Fruit fly (Drosophila melanogaster) whole organism, embryonic: ENCODE data around the gene TyrRS.
A peak's percentile ranks its signal among the peaks of the same experiment; 100 is the strongest.

Source experiments
- Bdp1 ChIP-seq: fragments of 200-800 bp; sonication (Bioruptor generic); optimal IDR thresholded peaks from 3 replicates; lab custom pipeline; 2016; ENCODE audit warnings: missing biosample characterization, missing genetic modification characterization
- CG10267 ChIP-seq: fragments of 200-800 bp; sonication (Bioruptor generic); optimal IDR thresholded peaks from 2 replicates; lab custom pipeline; 2018; ENCODE audit warnings: missing biosample characterization, mild to moderate bottlenecking, missing genetic modification characterization, moderate library complexity
- CG10654 ChIP-seq: fragments of 200-800 bp; sonication (Bioruptor generic); optimal IDR thresholded peaks from 2 replicates; lab custom pipeline; 2016; ENCODE audit warnings: missing biosample characterization, missing genetic modification characterization
- CG11093 ChIP-seq: fragments of 200-800 bp; sonication (Bioruptor generic); IDR thresholded peaks from 3 replicates; pipeline ENCODE4 v1.3.6; 2022; ENCODE audit warnings: missing biosample characterization, missing genetic modification characterization
- CG11247 ChIP-seq: fragments of 200-800 bp; sonication (Bioruptor generic); IDR thresholded peaks from 2 replicates; pipeline ENCODE4 v1.3.6; 2022; ENCODE audit warnings: missing biosample characterization, missing genetic modification characterization
- CG15073 ChIP-seq: fragments of 200-800 bp; sonication (Bioruptor generic); optimal IDR thresholded peaks from 2 replicates; lab custom pipeline; 2016; ENCODE audit warnings: missing biosample characterization, missing genetic modification characterization
- CG1529 ChIP-seq: fragments of 200-800 bp; sonication (Bioruptor generic); optimal IDR thresholded peaks from 3 replicates; lab custom pipeline; 2018; ENCODE audit warnings: missing biosample characterization, missing genetic modification characterization
- CG15601 ChIP-seq: fragments of 200-800 bp; sonication (Bioruptor generic); optimal IDR thresholded peaks from 3 replicates; lab custom pipeline; 2019; ENCODE audit warnings: missing biosample characterization, mild to moderate bottlenecking, missing genetic modification characterization, moderate library complexity
- CG15696 ChIP-seq: fragments of 200-800 bp; sonication (Bioruptor generic); optimal IDR thresholded peaks from 2 replicates; lab custom pipeline; 2019; ENCODE audit warnings: missing biosample characterization, mild to moderate bottlenecking, missing genetic modification characterization, moderate library complexity
- CG18262 ChIP-seq: fragments of 200-800 bp; optimal IDR thresholded peaks from 3 replicates; lab custom pipeline; 2019; ENCODE audit warnings: missing biosample characterization, mild to moderate bottlenecking, missing genetic modification characterization, moderate library complexity
- CG18476 ChIP-seq: fragments of 200-800 bp; sonication (Bioruptor generic); optimal IDR thresholded peaks from 2 replicates; lab custom pipeline; 2016; ENCODE audit warnings: missing biosample characterization, mild to moderate bottlenecking, missing genetic modification characterization
- CG30431 ChIP-seq: fragments of 200-800 bp; sonication (Bioruptor generic); optimal IDR thresholded peaks from 2 replicates; lab custom pipeline; 2017; ENCODE audit warnings: missing biosample characterization, missing genetic modification characterization
- CG34422 ChIP-seq: fragments of 200-800 bp; sonication (Bioruptor generic); IDR thresholded peaks from 3 replicates; pipeline ENCODE4 v1.3.6; 2022; ENCODE audit warnings: missing biosample characterization, missing genetic modification characterization
- CG7271 ChIP-seq: fragments of 200-800 bp; sonication (Bioruptor generic); optimal IDR thresholded peaks from 2 replicates; lab custom pipeline; 2018; ENCODE audit warnings: missing biosample characterization, mild to moderate bottlenecking, missing genetic modification characterization, moderate library complexity
- CG7372 ChIP-seq: fragments of 200-800 bp; sonication (Bioruptor generic); IDR thresholded peaks from 2 replicates; pipeline ENCODE4 v1.3.6; 2022; ENCODE audit warnings: missing biosample characterization, missing genetic modification characterization
- CG7786 ChIP-seq: fragments of 200-800 bp; sonication (Bioruptor generic); optimal IDR thresholded peaks from 2 replicates; lab custom pipeline; 2016; ENCODE audit warnings: missing biosample characterization, missing genetic modification characterization
- CG8089 ChIP-seq: fragments of 200-800 bp; sonication (Bioruptor generic); optimal IDR thresholded peaks from 3 replicates; lab custom pipeline; 2016; ENCODE audit warnings: missing biosample characterization, missing genetic modification characterization
- CG8924 ChIP-seq: fragments of 200-800 bp; optimal IDR thresholded peaks from 3 replicates; lab custom pipeline; 2019; ENCODE audit warnings: missing biosample characterization, mild to moderate bottlenecking, missing genetic modification characterization, moderate library complexity
- CG8944 ChIP-seq: fragments of 200-800 bp; sonication (Bioruptor generic); optimal IDR thresholded peaks from 3 replicates; lab custom pipeline; 2016; ENCODE audit warnings: missing biosample characterization, missing genetic modification characterization
- CG9609 ChIP-seq: fragments of 200-800 bp; sonication (Bioruptor generic); optimal IDR thresholded peaks from 3 replicates; lab custom pipeline; 2016; ENCODE audit warnings: missing biosample characterization, missing genetic modification characterization
- CG9876 ChIP-seq: fragments of 200-800 bp; sonication (Bioruptor generic); optimal IDR thresholded peaks from 2 replicates; lab custom pipeline; 2016; ENCODE audit warnings: missing biosample characterization, missing genetic modification characterization
- Fer1 ChIP-seq: fragments of 200-800 bp; sonication (Bioruptor generic); optimal IDR thresholded peaks from 2 replicates; lab custom pipeline; 2017; ENCODE audit warnings: missing biosample characterization, mild to moderate bottlenecking, missing genetic modification characterization
- HLH4C ChIP-seq: fragments of 200-800 bp; sonication (Bioruptor generic); IDR thresholded peaks from 3 replicates; pipeline ENCODE4 v1.3.6; 2022; ENCODE audit warnings: missing biosample characterization, missing genetic modification characterization; ENCODE audit not compliant: partially characterized antibody
- Hr39 ChIP-seq: fragments of >200 bp; optimal IDR thresholded peaks from 2 replicates; lab custom pipeline; 2017
- Jarid2 ChIP-seq: fragments of 200-800 bp; sonication (Bioruptor generic); optimal IDR thresholded peaks from 3 replicates; lab custom pipeline; 2017; ENCODE audit warnings: mild to moderate bottlenecking, missing biosample characterization, missing genetic modification reagents, missing genetic modification characterization
- NC2β ChIP-seq: fragments of 200-800 bp; sonication (Bioruptor generic); optimal IDR thresholded peaks from 2 replicates; lab custom pipeline; 2016; ENCODE audit warnings: missing biosample characterization, missing genetic modification characterization
- Side ChIP-seq: fragments of 200-800 bp; sonication (Bioruptor generic); optimal IDR thresholded peaks from 2 replicates; lab custom pipeline; 2016; ENCODE audit warnings: missing biosample characterization, missing genetic modification characterization
- Stat92E ChIP-seq, 3 experiments: fragments of >200 bp in 2 of 3; fragments of 200-800 bp in 1 of 3; sonication (Bioruptor generic) in 1 of 3; optimal IDR thresholded peaks; 2 replicates each; lab custom pipeline; 2017 to 2019; ENCODE audit warnings: missing biosample characterization in 3 of 3, missing genetic modification characterization in 3 of 3, mild to moderate bottlenecking in 1 of 3, moderate library complexity in 1 of 3
- ase ChIP-seq: fragments of 200-800 bp; sonication (Bioruptor generic); IDR thresholded peaks from 3 replicates; pipeline ENCODE4 v1.3.6; 2022; ENCODE audit warnings: missing biosample characterization, missing genetic modification characterization
- az2 ChIP-seq: fragments of 200-800 bp; sonication (Bioruptor generic); optimal IDR thresholded peaks from 3 replicates; lab custom pipeline; 2016; ENCODE audit warnings: missing biosample characterization, missing genetic modification characterization
- bsh ChIP-seq, 2 experiments: fragments of 200-800 bp; sonication (Bioruptor generic); optimal IDR thresholded peaks; 2 replicates each; lab custom pipeline; 2017 to 2018; ENCODE audit warnings: mild to moderate bottlenecking in 2 of 2, missing biosample characterization in 2 of 2, missing genetic modification characterization in 2 of 2, moderate library complexity in 1 of 2
- cas ChIP-seq: fragments of 200-800 bp; sonication (Bioruptor generic); IDR thresholded peaks from 2 replicates; pipeline ENCODE4 v1.3.6; 2022; ENCODE audit warnings: missing biosample characterization, missing genetic modification characterization
- cg ChIP-seq: fragments of 200-800 bp; sonication (Bioruptor generic); optimal IDR thresholded peaks from 3 replicates; lab custom pipeline; 2019; ENCODE audit warnings: missing biosample characterization, mild to moderate bottlenecking, missing genetic modification characterization, moderate library complexity
- disco-r ChIP-seq: fragments of 200-800 bp; sonication (Bioruptor generic); optimal IDR thresholded peaks from 2 replicates; lab custom pipeline; 2016; ENCODE audit warnings: missing biosample characterization, missing genetic modification characterization
- dm ChIP-seq: fragments of 200-800 bp; sonication (Bioruptor generic); optimal IDR thresholded peaks from 3 replicates; lab custom pipeline; 2016; ENCODE audit warnings: missing biosample characterization, missing genetic modification characterization
- fru ChIP-seq: fragments of >200 bp; optimal IDR thresholded peaks from 2 replicates; lab custom pipeline; 2017
- fu2 ChIP-seq: fragments of 200-800 bp; sonication (Bioruptor generic); optimal IDR thresholded peaks from 2 replicates; lab custom pipeline; 2016; ENCODE audit warnings: missing biosample characterization, missing genetic modification characterization
- gem ChIP-seq: fragments of 200-800 bp; sonication (Bioruptor generic); optimal IDR thresholded peaks from 2 replicates; lab custom pipeline; 2019; ENCODE audit warnings: missing biosample characterization, mild to moderate bottlenecking, missing genetic modification characterization, moderate library complexity
- jumu ChIP-seq: fragments of 200-800 bp; sonication (Bioruptor generic); optimal IDR thresholded peaks from 3 replicates; lab custom pipeline; 2016; ENCODE audit warnings: missing biosample characterization, missing genetic modification characterization
- knrl ChIP-seq: fragments of 200-800 bp; sonication (Bioruptor generic); IDR thresholded peaks from 3 replicates; pipeline ENCODE4 v1.3.6; 2022; ENCODE audit warnings: missing biosample characterization, missing genetic modification characterization; ENCODE audit not compliant: partially characterized antibody
- lbe ChIP-seq: fragments of 200-800 bp; sonication (Bioruptor generic); optimal IDR thresholded peaks from 2 replicates; lab custom pipeline; 2016; ENCODE audit warnings: missing biosample characterization, mild to moderate bottlenecking, missing genetic modification characterization
- nerfin-2 ChIP-seq: fragments of 200-800 bp; sonication (Bioruptor generic); IDR thresholded peaks from 2 replicates; pipeline ENCODE4 v1.3.6; 2022; ENCODE audit warnings: missing biosample characterization, missing genetic modification characterization; ENCODE audit not compliant: partially characterized antibody
- org-1 ChIP-seq: fragments of 200-800 bp; sonication (Bioruptor generic); optimal IDR thresholded peaks from 2 replicates; lab custom pipeline; 2017; ENCODE audit warnings: missing biosample characterization, missing genetic modification characterization
- prd ChIP-seq, 3 experiments: fragments of >200 bp in 2 of 3; fragments of 200-800 bp in 1 of 3; sonication (Bioruptor generic) in 1 of 3; optimal IDR thresholded peaks in 2 of 3; IDR thresholded peaks in 1 of 3; 2 replicates in 2 of 3; 3 replicates in 1 of 3; pipeline versions ENCODE4 v1.3.6 to Lab custom; 2017 to 2022; ENCODE audit warnings: missing biosample characterization in 1 of 3, missing genetic modification characterization in 1 of 3
- rib ChIP-seq: fragments of 200-800 bp; sonication (Bioruptor generic); IDR thresholded peaks from 2 replicates; pipeline ENCODE4 v1.3.6; 2022; ENCODE audit warnings: missing biosample characterization, missing genetic modification characterization
- scrt ChIP-seq: fragments of 200-800 bp; sonication (Bioruptor generic); optimal IDR thresholded peaks from 2 replicates; lab custom pipeline; 2018; ENCODE audit warnings: missing biosample characterization, mild to moderate bottlenecking, missing genetic modification characterization, moderate library complexity
- tap ChIP-seq: fragments of 200-800 bp; optimal IDR thresholded peaks from 3 replicates; lab custom pipeline; 2019; ENCODE audit warnings: missing biosample characterization, mild to moderate bottlenecking, missing genetic modification characterization, moderate library complexity
- yki ChIP-seq: fragments of >200 bp; optimal IDR thresholded peaks from 3 replicates; lab custom pipeline; 2018
- z ChIP-seq: fragments of 200-800 bp; sonication (Bioruptor generic); IDR thresholded peaks from 3 replicates; pipeline ENCODE4 v1.3.6; 2022; ENCODE audit warnings: missing biosample characterization, missing genetic modification characterization

Gene TyrRS

DNA sequence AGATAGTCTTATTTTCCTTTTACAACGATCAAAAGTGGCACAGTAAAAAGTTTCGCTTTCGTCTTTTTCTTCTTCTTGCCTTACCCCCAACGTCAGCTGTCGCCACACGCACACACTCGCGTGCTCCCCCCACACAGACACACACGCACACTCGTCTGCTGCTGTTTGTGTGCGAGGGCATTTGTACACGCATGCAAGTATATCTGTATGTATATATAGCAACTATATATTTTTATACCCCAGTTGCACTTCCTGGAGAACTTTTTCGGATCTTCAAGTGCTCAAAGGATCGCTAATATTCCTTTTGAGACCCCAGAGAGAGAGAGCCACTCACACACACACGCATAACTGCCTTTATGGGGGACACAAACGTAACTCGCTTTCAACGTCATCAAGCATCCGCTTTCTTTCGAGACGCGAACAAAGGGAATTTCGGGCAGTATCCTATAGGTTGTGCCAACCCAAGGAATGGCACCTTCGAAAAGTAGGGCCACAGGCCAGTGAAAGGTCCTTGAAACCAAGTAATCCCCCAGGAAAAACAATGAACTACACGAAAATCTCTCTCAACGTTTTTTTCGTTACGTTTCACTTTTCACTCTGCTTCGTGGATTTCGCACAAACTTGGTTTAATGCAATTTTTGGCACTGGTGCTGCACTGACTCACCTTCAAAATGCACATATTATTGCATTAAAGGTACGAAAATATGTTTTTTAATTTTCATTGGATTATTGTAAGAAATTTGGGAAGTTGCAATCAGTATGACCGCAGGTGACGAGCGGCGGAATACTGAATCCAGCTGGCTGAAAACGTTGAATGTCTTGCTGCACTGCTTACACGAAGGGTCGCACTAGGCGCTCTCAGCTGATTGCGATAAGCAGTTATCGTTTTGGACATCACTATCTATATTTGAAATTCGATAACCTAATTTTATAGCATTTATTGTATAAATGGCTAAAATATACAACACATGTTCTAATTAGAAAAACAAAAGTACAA lies 41.0 kb downstream of the TyrRS start, which contains the start of gene roq (continued):
- TF ChIP-seq fu2 (GFP tag; lab: Kevin White, UChicago) (no peak), Jarid2 (GFP tag; lab: Kevin White, UChicago) (no peak), Bdp1 (GFP tag; lab: Kevin White, UChicago) (no peak), z (GFP tag; lab: Robert Waterston, UW) (no peak), HLH4C (GFP tag; lab: Robert Waterston, UW) (peak; percentile 71), yki (lab: Kevin White, UChicago) (no peak), CG8089 (no peak), Fer1 (GFP tag; lab: Kevin White, UChicago) (no peak), CG1529 (no peak), CG7271 (tag; lab: Kevin White, UChicago) (no peak), lbe (GFP tag; lab: Kevin White, UChicago) (no peak), CG8924 (tag; lab: Kevin White, UChicago) (peak; percentile 26), ase (GFP tag; lab: Robert Waterston, UW) (no peak), org-1 (GFP tag; lab: Kevin White, UChicago) (no peak), cas (no peak), nerfin-2 (GFP tag; lab: Robert Waterston, UW) (peak; percentile 65; the same call in 1 of the 2 replicates), CG30431 (GFP tag; lab: Kevin White, UChicago) (no peak), CG15696 (no peak), CG10267 (peak; percentile 28), CG7786 (no peak), CG9609 (GFP tag; lab: Kevin White, UChicago) (no peak), tap (tag; lab: Kevin White, UChicago) (no peak), CG18476 (GFP tag; lab: Kevin White, UChicago) (no peak), Stat92E (GFP tag; optimal IDR thresholded peaks at IDR 0.05; lab: Kevin White, UChicago) (peak in 2 of 3 experiments; percentile 28 to 82), CG8944 (no peak), CG10654 (GFP tag; lab: Kevin White, UChicago) (no peak), gem (tag; lab: Kevin White, UChicago) (no peak), prd (optimal IDR thresholded peaks at IDR 0.05; lab: Kevin White, UChicago) (no peak), prd (GFP tag; IDR thresholded peaks at IDR 0.05; lab: Robert Waterston, UW) (no peak), az2 (GFP tag; lab: Kevin White, UChicago) (no peak), dm (GFP tag; lab: Kevin White, UChicago) (no peak), CG11247 (GFP tag; lab: Robert Waterston, UW) (no peak), NC2β (GFP tag; lab: Kevin White, UChicago) (peak; percentile 17), cg (GFP tag; lab: Kevin White, UChicago) (peak; percentile 98), fru (no peak), rib (GFP tag; lab: Robert Waterston, UW) (no peak), CG11093 (no peak), bsh (GFP tag; optimal IDR thresholded peaks at IDR 0.05; lab: Kevin White, UChicago) (peak in 1 of 2 experiments; percentile 27), scrt (GFP tag; lab: Kevin White, UChicago) (no peak), CG15601 (peak; percentile 8), CG7372 (GFP tag; lab: Robert Waterston, UW) (no peak), Hr39 (no peak), CG9876 (no peak), CG18262 (tag; lab: Kevin White, UChicago) (no peak), CG34422 (peak; percentile 37; the same call in 1 of the 3 replicates), CG15073 (no peak), knrl (peak; percentile 50; the same call in 1 of the 3 replicates), Side (GFP tag; lab: Kevin White, UChicago) (no peak), jumu (GFP tag; lab: Kevin White, UChicago) (no peak), disco-r (GFP tag; lab: Kevin White, UChicago) (no peak)
